Worm (Caenorhabditis elegans) whole organism, L4/young adult: ENCODE results near the gene par-1.

Experiments used
- W03F9.2 ChIP-seq: fragments of 150-350 bp; optimal IDR thresholded peaks from 2 replicates; lab custom pipeline; 2014; ENCODE audit warnings: missing biosample characterization, missing genetic modification characterization
- dao-5 ChIP-seq: sonication (generic microtip); optimal IDR thresholded peaks from 2 replicates; lab custom pipeline; 2016; ENCODE audit warnings: missing genotype, missing genetic modification characterization, moderate library complexity, missing compliant biosample characterization

- TF ChIP-seq W03F9.2 (tag; lab: Kevin White, UChicago) (no peak), dao-5 (tag; lab: Kevin White, UChicago) (no peak)
Measured at ce11 chrV:14194514-14194913, 49.3 kb upstream of the par-1 start.
